Fruit fly (Drosophila melanogaster): ENCODE data around the gene Mct1.

- TF ChIP-seq Hr78 (GFP tag; optimal IDR thresholded peaks at IDR 0.05) (no peak), psq (GFP tag; optimal IDR thresholded peaks at IDR 0.05) (no peak), Abd-B (GFP tag; optimal IDR thresholded peaks at IDR 0.05) (no peak), rgr (GFP tag; optimal IDR thresholded peaks at IDR 0.05) (no peak), woc (GFP tag; optimal IDR thresholded peaks at IDR 0.05) (no peak), Myc (optimal IDR thresholded peaks at IDR 0.05) (no peak), brk (GFP tag; optimal IDR thresholded peaks at IDR 0.05) (no peak), h (GFP tag; optimal IDR thresholded peaks at IDR 0.05) (no peak), Hnf4 (GFP tag; optimal IDR thresholded peaks at IDR 0.05) (no peak)
These were observed 4.8 kb downstream of the Mct1 start, which contains the start of gene CG14053 for dm6 chrX:2193809-2194207.

Measured in whole organism, wandering third instar larva.